Worm (Caenorhabditis elegans): ENCODE data around the gene scl-21.

DNA sequence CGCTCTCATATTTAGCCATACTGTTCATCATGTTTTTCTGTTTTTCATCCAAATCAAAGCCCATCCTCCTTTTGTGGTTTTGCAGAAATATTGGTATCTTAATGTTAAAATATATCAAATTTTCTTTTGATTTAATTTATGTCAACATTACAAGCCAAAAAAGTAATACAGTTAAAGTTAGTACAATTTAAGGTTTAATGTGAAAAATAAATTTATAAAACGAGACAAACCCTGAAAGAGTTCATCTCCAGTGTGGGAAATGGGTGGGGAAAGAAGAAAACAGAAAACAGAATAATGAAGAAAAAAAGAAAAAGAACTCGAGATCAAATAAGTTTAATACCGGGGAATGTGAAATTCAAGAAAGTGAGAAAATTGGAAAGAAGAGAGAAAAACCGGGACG is 46.7 kb downstream of the scl-21 start, which contains the start of gene M04C3.2:
- TF ChIP-seq lin-29 (GFP tag; IDR thresholded peaks at IDR 0.05) (no peak), ztf-11 (tag; optimal IDR thresholded peaks at IDR 0.05) (no peak), skn-1 (tag; optimal IDR thresholded peaks at IDR 0.05) (no peak), ztf-7 (tag; optimal IDR thresholded peaks at IDR 0.05) (no peak), arid-1 (GFP tag; conservative IDR thresholded peaks at IDR 0.05) (no peak)
